Fruit fly (Drosophila melanogaster): ENCODE measurements around the gene Ndc1.

Ndc1 gene

dm6 chr3R:23958091-23958838 is 34.1 kb downstream of the Ndc1 start, which contains the start of the genes GluProRS and AP-1sigma (continued):
- TF ChIP-seq ttk (GFP tag; IDR thresholded peaks at IDR 0.05) (peak; percentile 95), CG42726 (GFP tag; IDR thresholded peaks at IDR 0.05; ENCODE audit: partially characterized antibody) (peak; percentile 91), btn (GFP tag; optimal IDR thresholded peaks at IDR 0.05) (peak; percentile 42), peb (GFP tag; IDR thresholded peaks at IDR 0.05) (peak; percentile 91), Sox100B (GFP tag; optimal IDR thresholded peaks at IDR 0.05) (peak; percentile 82), CG2202 (tag; optimal IDR thresholded peaks at IDR 0.05) (peak; percentile 67), MTF-1 (GFP tag; optimal IDR thresholded peaks at IDR 0.05; ENCODE audit: borderline replicate concordance) (peak; percentile 59), CG12391 (tag; optimal IDR thresholded peaks at IDR 0.05) (peak; percentile 93), B-H2 (GFP tag; optimal IDR thresholded peaks at IDR 0.05) (peak; percentile 86), Trl (optimal IDR thresholded peaks at IDR 0.05) (no peak), Trl (GFP tag; optimal IDR thresholded peaks at IDR 0.05) (peak; percentile 83), Mes4 (GFP tag; optimal IDR thresholded peaks at IDR 0.05) (peak; percentile 62), CG32772 (GFP tag; IDR thresholded peaks at IDR 0.05) (peak; percentile 97), Xrp1 (GFP tag; IDR thresholded peaks at IDR 0.05) (peak; percentile 96), HLH4C (GFP tag; IDR thresholded peaks at IDR 0.05; ENCODE audit: partially characterized antibody) (peak; percentile 90), CG4820 (GFP tag; optimal IDR thresholded peaks at IDR 0.05) (peak; percentile 92), twi (tag; optimal IDR thresholded peaks at IDR 0.05) (peak; percentile 83), Bteb2 (GFP tag; optimal IDR thresholded peaks at IDR 0.05) (peak; percentile 76), Stat92E (GFP tag; optimal IDR thresholded peaks at IDR 0.05) (peak in 1 of 3 experiments; percentile 67), sqz (GFP tag; optimal IDR thresholded peaks at IDR 0.05) (peak; percentile 12), CG7372 (GFP tag; IDR thresholded peaks at IDR 0.05) (peak; percentile 94), ac (GFP tag; optimal IDR thresholded peaks at IDR 0.05) (peak; percentile 38), CG14965 (GFP tag; optimal IDR thresholded peaks at IDR 0.05; ENCODE audit: borderline replicate concordance) (peak; percentile 0), fu2 (GFP tag; optimal IDR thresholded peaks at IDR 0.05) (peak; percentile 57), pum (GFP tag; optimal IDR thresholded peaks at IDR 0.05) (peak; percentile 88), schlank (tag; optimal IDR thresholded peaks at IDR 0.05) (peak; percentile 59), Bdp1 (GFP tag; optimal IDR thresholded peaks at IDR 0.05) (peak; percentile 72), Xbp1 (GFP tag; optimal IDR thresholded peaks at IDR 0.05) (peak; percentile 95), kni (GFP tag; optimal IDR thresholded peaks at IDR 0.05) (peak; percentile 51), slbo (GFP tag; IDR thresholded peaks at IDR 0.05) (peak; percentile 98), D19A (tag; optimal IDR thresholded peaks at IDR 0.05) (peak; percentile 73), lilli (GFP tag; optimal IDR thresholded peaks at IDR 0.05) (peak; percentile 95), fd96Cb (tag; optimal IDR thresholded peaks at IDR 0.05) (peak; percentile 91), Abd-B (GFP tag; optimal IDR thresholded peaks at IDR 0.05) (peak; percentile 92), dmrt11E (tag; optimal IDR thresholded peaks at IDR 0.05) (peak; percentile 89), lmd (GFP tag; IDR thresholded peaks at IDR 0.05) (peak; percentile 97), Fer3 (tag; optimal IDR thresholded peaks at IDR 0.05) (peak; percentile 89), nmo (GFP tag; optimal IDR thresholded peaks at IDR 0.05) (peak; percentile 93), CG13296 (GFP tag; optimal IDR thresholded peaks at IDR 0.05) (peak; percentile 84), Nf-YC (tag; optimal IDR thresholded peaks at IDR 0.05) (peak; percentile 82), usp (GFP tag; optimal IDR thresholded peaks at IDR 0.05) (no peak), ci (GFP tag; IDR thresholded peaks at IDR 0.05) (peak; percentile 96), lov (optimal IDR thresholded peaks at IDR 0.05) (no peak), lov (GFP tag; IDR thresholded peaks at IDR 0.05) (peak; percentile 86; the same call in 2 of the 3 replicates), Sry-δ (GFP tag; optimal IDR thresholded peaks at IDR 0.05) (peak; percentile 91), CG18262 (tag; optimal IDR thresholded peaks at IDR 0.05) (peak; percentile 87), run (tag; optimal IDR thresholded peaks at IDR 0.05) (peak; percentile 39), Rx (GFP tag; IDR thresholded peaks at IDR 0.05) (peak; percentile 83), tup (GFP tag; optimal IDR thresholded peaks at IDR 0.05) (peak; percentile 82)
